Worm (Caenorhabditis elegans) whole organism, late embryonic: ENCODE data around the gene mrt-2.

Experiments used
- C08G9.2 ChIP-seq: sonication (generic microtip); optimal IDR thresholded peaks from 2 replicates; lab custom pipeline; 2016; ENCODE audit warnings: mild to moderate bottlenecking, missing genetic modification characterization, moderate library complexity, missing compliant biosample characterization
- C38D4.7 ChIP-seq: fragments of 200-800 bp; sonication (Bioruptor generic); optimal IDR thresholded peaks from 2 replicates; lab custom pipeline; 2018; ENCODE audit warnings: mild to moderate bottlenecking, missing genetic modification characterization, moderate library complexity, missing compliant biosample characterization
- F13H6.1 ChIP-seq: sonication (generic microtip); optimal IDR thresholded peaks from 2 replicates; lab custom pipeline; 2016; ENCODE audit warnings: missing genetic modification characterization, missing compliant biosample characterization
- K09A11.1 ChIP-seq: sonication (generic microtip); optimal IDR thresholded peaks from 2 replicates; lab custom pipeline; 2017; ENCODE audit warnings: antibody characterized with exemption, mild to moderate bottlenecking, missing genetic modification characterization, missing compliant biosample characterization; ENCODE audit not compliant: insufficient read depth
- T23F11.4 ChIP-seq: fragments of 200-800 bp; sonication (Bioruptor generic); optimal IDR thresholded peaks from 2 replicates; lab custom pipeline; 2018; ENCODE audit warnings: mild to moderate bottlenecking, missing genetic modification characterization, missing compliant biosample characterization
- ahr-1 ChIP-seq: sonication (generic microtip); optimal IDR thresholded peaks from 2 replicates; lab custom pipeline; 2016; ENCODE audit warnings: missing genetic modification characterization, missing compliant biosample characterization
- ama-1 ChIP-seq: fragments of 150-350 bp; optimal IDR thresholded peaks from 2 replicates; lab custom pipeline; 2014
- ceh-18 ChIP-seq: sonication (generic microtip); optimal IDR thresholded peaks from 2 replicates; lab custom pipeline; 2016; ENCODE audit warnings: missing genetic modification characterization, missing compliant biosample characterization
- ceh-19 ChIP-seq: fragments of 200-800 bp; sonication (Bioruptor generic); optimal IDR thresholded peaks from 2 replicates; lab custom pipeline; 2018; ENCODE audit warnings: mild to moderate bottlenecking, missing genetic modification characterization, missing compliant biosample characterization
- ceh-22 ChIP-seq: sonication (generic microtip); optimal IDR thresholded peaks from 2 replicates; lab custom pipeline; 2017; ENCODE audit warnings: missing biosample characterization, missing genetic modification characterization
- ceh-24 ChIP-seq: sonication (generic microtip); optimal IDR thresholded peaks from 2 replicates; lab custom pipeline; 2016; ENCODE audit warnings: mild to moderate bottlenecking, missing genetic modification characterization, missing compliant biosample characterization
- ceh-30 ChIP-seq: fragments of 150-350 bp; optimal IDR thresholded peaks from 2 replicates; lab custom pipeline; 2014; ENCODE audit warnings: missing biosample characterization, missing genetic modification characterization
- ceh-31 ChIP-seq: sonication (generic microtip); optimal IDR thresholded peaks from 2 replicates; lab custom pipeline; 2016; ENCODE audit warnings: missing genetic modification characterization, missing compliant biosample characterization
- ceh-45 ChIP-seq: fragments of 200-800 bp; sonication (Bioruptor generic); IDR thresholded peaks from 2 replicates; pipeline ENCODE4 v1.3.6; 2022; ENCODE audit warnings: missing genetic modification reagents, missing genetic modification characterization, missing compliant biosample characterization
- ceh-48 ChIP-seq: sonication (generic microtip); optimal IDR thresholded peaks from 2 replicates; lab custom pipeline; 2016; ENCODE audit warnings: missing genetic modification characterization, inconsistent platforms, missing compliant biosample characterization
- ceh-6 ChIP-seq: fragments of 200-800 bp; sonication (Bioruptor generic); optimal IDR thresholded peaks from 2 replicates; lab custom pipeline; 2018; ENCODE audit warnings: mild to moderate bottlenecking, missing genetic modification characterization, missing compliant biosample characterization
- ceh-9 ChIP-seq: sonication (generic microtip); optimal IDR thresholded peaks from 2 replicates; lab custom pipeline; 2016; ENCODE audit warnings: mild to moderate bottlenecking, missing genetic modification characterization, inconsistent platforms, missing compliant biosample characterization
- che-1 ChIP-seq: sonication (generic microtip); optimal IDR thresholded peaks from 2 replicates; lab custom pipeline; 2016; ENCODE audit warnings: mild to moderate bottlenecking, missing genetic modification characterization, missing compliant biosample characterization
- dmd-4 ChIP-seq: sonication (generic microtip); optimal IDR thresholded peaks from 2 replicates; lab custom pipeline; 2016; ENCODE audit warnings: borderline replicate concordance, missing genetic modification characterization, missing compliant biosample characterization
- elt-2 ChIP-seq: sonication (generic microtip); optimal IDR thresholded peaks from 2 replicates; lab custom pipeline; 2016; ENCODE audit warnings: missing genetic modification reagents, missing genetic modification characterization, missing compliant biosample characterization
- ets-4 ChIP-seq: sonication (generic microtip); optimal IDR thresholded peaks from 2 replicates; lab custom pipeline; 2016; ENCODE audit warnings: missing genetic modification characterization, missing compliant biosample characterization
- eyg-1 ChIP-seq: sonication (generic microtip); optimal IDR thresholded peaks from 2 replicates; lab custom pipeline; 2016; ENCODE audit warnings: missing genotype, missing genetic modification characterization, missing compliant biosample characterization
- fkh-10 ChIP-seq: fragments of 150-350 bp; optimal IDR thresholded peaks from 2 replicates; lab custom pipeline; 2014; ENCODE audit warnings: missing biosample characterization, missing genetic modification reagents, missing genetic modification characterization
- fkh-6 ChIP-seq: sonication (generic microtip); optimal IDR thresholded peaks from 2 replicates; lab custom pipeline; 2016; ENCODE audit warnings: missing genetic modification characterization, missing compliant biosample characterization
- hlh-13 ChIP-seq: fragments of 200-800 bp; sonication (Bioruptor generic); optimal IDR thresholded peaks from 2 replicates; lab custom pipeline; 2018; ENCODE audit warnings: mild to moderate bottlenecking, missing genetic modification characterization, missing compliant biosample characterization
- hlh-15 ChIP-seq: sonication (generic microtip); optimal IDR thresholded peaks from 2 replicates; lab custom pipeline; 2016; ENCODE audit warnings: missing genetic modification characterization, missing compliant biosample characterization
- hlh-8 ChIP-seq: sonication (generic microtip); optimal IDR thresholded peaks from 2 replicates; lab custom pipeline; 2016; ENCODE audit warnings: missing genotype, missing genetic modification characterization, missing compliant biosample characterization
- lim-6 ChIP-seq: sonication (generic microtip); optimal IDR thresholded peaks from 2 replicates; lab custom pipeline; 2016; ENCODE audit warnings: missing genetic modification characterization, missing compliant biosample characterization
- madf-2 ChIP-seq: sonication (generic microtip); optimal IDR thresholded peaks from 2 replicates; lab custom pipeline; 2017; ENCODE audit warnings: missing genetic modification characterization, missing compliant biosample characterization
- mec-3 ChIP-seq: sonication (generic microtip); optimal IDR thresholded peaks from 2 replicates; lab custom pipeline; 2016; ENCODE audit warnings: borderline replicate concordance, missing genetic modification characterization, missing compliant biosample characterization
- nfya-1 ChIP-seq: sonication (generic microtip); optimal IDR thresholded peaks from 2 replicates; lab custom pipeline; 2017; ENCODE audit warnings: missing genetic modification characterization, mild to moderate bottlenecking, missing compliant biosample characterization, antibody characterized with exemption, moderate library complexity
- nhr-11 ChIP-seq: fragments of 150-350 bp; optimal IDR thresholded peaks from 2 replicates; lab custom pipeline; 2014; ENCODE audit warnings: missing biosample characterization, missing genetic modification characterization
- nhr-232 ChIP-seq: sonication (generic microtip); optimal IDR thresholded peaks from 2 replicates; lab custom pipeline; 2016; ENCODE audit warnings: missing genetic modification characterization, missing compliant biosample characterization
- odd-2 ChIP-seq: sonication (generic microtip); optimal IDR thresholded peaks from 2 replicates; lab custom pipeline; 2017; ENCODE audit warnings: antibody characterized with exemption, mild to moderate bottlenecking, missing genetic modification characterization, missing compliant biosample characterization
- pat-9 ChIP-seq: fragments of 200-800 bp; sonication (Bioruptor generic); optimal IDR thresholded peaks from 2 replicates; lab custom pipeline; 2018; ENCODE audit warnings: mild to moderate bottlenecking, missing genetic modification characterization, moderate library complexity, missing compliant biosample characterization
- pax-1 ChIP-seq: fragments of 150-350 bp; optimal IDR thresholded peaks from 2 replicates; lab custom pipeline; 2014; ENCODE audit warnings: missing biosample characterization, missing genetic modification characterization
- pha-2 ChIP-seq: sonication (generic microtip); optimal IDR thresholded peaks from 2 replicates; lab custom pipeline; 2017; ENCODE audit warnings: mild to moderate bottlenecking, missing genetic modification characterization, missing compliant biosample characterization
- pros-1 ChIP-seq: fragments of 150-350 bp; optimal IDR thresholded peaks from 2 replicates; lab custom pipeline; 2014; ENCODE audit warnings: missing biosample characterization, missing genetic modification reagents, missing genetic modification characterization
- ref-2 ChIP-seq: sonication (generic microtip); optimal IDR thresholded peaks from 2 replicates; lab custom pipeline; 2016; ENCODE audit warnings: missing genetic modification characterization, missing compliant biosample characterization
- rnt-1 ChIP-seq: sonication (generic microtip); optimal IDR thresholded peaks from 2 replicates; lab custom pipeline; 2016; ENCODE audit warnings: missing genetic modification characterization, missing compliant biosample characterization
- sdc-2 ChIP-seq: sonication (generic microtip); optimal IDR thresholded peaks from 2 replicates; lab custom pipeline; 2016; ENCODE audit warnings: missing genotype, missing genetic modification characterization, missing compliant biosample characterization
- sox-2 ChIP-seq: fragments of 200-800 bp; sonication (Bioruptor generic); IDR thresholded peaks from 2 replicates; pipeline ENCODE4 v1.3.6; 2022; ENCODE audit warnings: missing genetic modification reagents, missing genetic modification characterization, missing compliant biosample characterization
- tbx-2 ChIP-seq: sonication (generic microtip); optimal IDR thresholded peaks from 2 replicates; lab custom pipeline; 2016; ENCODE audit warnings: missing genetic modification characterization, missing compliant biosample characterization
- unc-55 ChIP-seq: sonication (generic microtip); optimal IDR thresholded peaks from 2 replicates; lab custom pipeline; 2017; ENCODE audit warnings: missing biosample characterization, missing genetic modification reagents, missing genetic modification characterization
- zip-5 ChIP-seq: sonication (generic microtip); optimal IDR thresholded peaks from 2 replicates; lab custom pipeline; 2016; ENCODE audit warnings: missing genetic modification characterization, missing compliant biosample characterization

mrt-2 gene

ce11 chrIII:11719400-11719875, 27.1 kb upstream of the mrt-2 start, which contains the start of the genes elb-1 and Y41C4A.11:
elb-1 (minus strand) TSS chrIII:11719450.
Y41C4A.11 (plus strand) TSS chrIII:11719860.
- TF ChIP-seq ceh-18 (peak; percentile 27), ceh-22 (tag; lab: Kevin White, UChicago) (no peak), T23F11.4 (GFP tag; lab: Kevin White, UChicago) (no peak), nhr-11 (no peak), hlh-15 (no peak), ref-2 (peak; percentile 4), zip-5 (no peak), nfya-1 (tag; lab: Kevin White, UChicago) (peak; percentile 55), ceh-30 (no peak), hlh-13 (GFP tag; lab: Kevin White, UChicago) (no peak), ceh-24 (tag; lab: Kevin White, UChicago) (no peak), odd-2 (tag; lab: Kevin White, UChicago) (no peak), ceh-31 (tag; lab: Kevin White, UChicago) (peak; percentile 48), ceh-45 (GFP tag; lab: Robert Waterston, UW) (no peak), pha-2 (tag; lab: Kevin White, UChicago) (no peak), F13H6.1 (tag; lab: Kevin White, UChicago) (no peak), fkh-10 (no peak), pat-9 (tag; lab: Kevin White, UChicago) (no peak), nhr-232 (tag; lab: Kevin White, UChicago) (no peak), tbx-2 (tag; lab: Kevin White, UChicago) (peak; percentile 15), sdc-2 (tag; lab: Kevin White, UChicago) (no peak), C08G9.2 (peak; percentile 6), madf-2 (tag; lab: Kevin White, UChicago) (no peak), ets-4 (tag; lab: Kevin White, UChicago) (no peak), fkh-6 (tag; lab: Kevin White, UChicago) (no peak), sox-2 (no peak), dmd-4 (tag; lab: Kevin White, UChicago) (no peak), ceh-48 (tag; lab: Kevin White, UChicago) (no peak), pax-1 (tag; lab: Kevin White, UChicago) (no peak), unc-55 (GFP tag; lab: Kevin White, UChicago) (no peak), che-1 (tag; lab: Kevin White, UChicago) (no peak), mec-3 (tag; lab: Kevin White, UChicago) (no peak), pros-1 (tag; lab: Kevin White, UChicago) (no peak), lim-6 (tag; lab: Kevin White, UChicago) (no peak), ceh-6 (no peak), rnt-1 (no peak), ceh-9 (no peak), ama-1 (lab: Kevin White, UChicago) (no peak), ceh-19 (GFP tag; lab: Kevin White, UChicago) (no peak), ahr-1 (no peak), elt-2 (no peak), C38D4.7 (GFP tag; lab: Kevin White, UChicago) (no peak)
- TF ChIP-seq, all 69 proteins: peak for 6

ce11 chrIII:11721405-11721804, 25.2 kb upstream of the mrt-2 start, which contains the start of gene Y41C4A.32:
Y41C4A.32 (plus strand) TSS chrIII:11721706.
- TF ChIP-seq unc-55 (GFP tag; lab: Kevin White, UChicago) (no peak), elt-2 (no peak), K09A11.1 (tag; lab: Kevin White, UChicago) (no peak), nhr-232 (tag; lab: Kevin White, UChicago) (no peak), ref-2 (no peak), che-1 (tag; lab: Kevin White, UChicago) (no peak), hlh-8 (no peak), ceh-48 (tag; lab: Kevin White, UChicago) (no peak), ceh-6 (no peak), ceh-19 (GFP tag; lab: Kevin White, UChicago) (no peak), eyg-1 (tag; lab: Kevin White, UChicago) (no peak)
